Fruit fly (Drosophila melanogaster) whole organism, embryonic: ENCODE measurements around the gene scramb2.

Source experiments
- Abd-B ChIP-seq: fragments of 200-800 bp; sonication (Bioruptor generic); optimal IDR thresholded peaks from 2 replicates; lab custom pipeline; 2018; ENCODE audit warnings: missing biosample characterization, mild to moderate bottlenecking, missing genetic modification characterization, moderate library complexity
- Asciz ChIP-seq: fragments of 200-800 bp; sonication (Bioruptor generic); optimal IDR thresholded peaks from 2 replicates; lab custom pipeline; 2017; ENCODE audit warnings: missing biosample characterization, mild to moderate bottlenecking, missing genetic modification characterization, missing genetic modification reagents
- CG1024 ChIP-seq: fragments of 200-800 bp; sonication (Bioruptor generic); IDR thresholded peaks from 2 replicates; pipeline ENCODE4 v1.3.6; 2022; ENCODE audit warnings: missing biosample characterization, missing genetic modification characterization
- CG10979 ChIP-seq: fragments of 200-800 bp; sonication (Bioruptor generic); optimal IDR thresholded peaks from 2 replicates; lab custom pipeline; 2018; ENCODE audit warnings: missing biosample characterization, mild to moderate bottlenecking, missing genetic modification characterization, moderate library complexity
- CG11398 ChIP-seq: fragments of 200-800 bp; sonication (Bioruptor generic); optimal IDR thresholded peaks from 2 replicates; lab custom pipeline; 2016; ENCODE audit warnings: missing biosample characterization, missing genetic modification characterization
- CG12071 ChIP-seq: fragments of 200-800 bp; sonication (Bioruptor generic); optimal IDR thresholded peaks from 3 replicates; lab custom pipeline; 2018; ENCODE audit warnings: missing biosample characterization, mild to moderate bottlenecking, missing genetic modification characterization
- CG12391 ChIP-seq: fragments of 200-800 bp; sonication (Bioruptor generic); optimal IDR thresholded peaks from 3 replicates; lab custom pipeline; 2018; ENCODE audit warnings: missing biosample characterization, mild to moderate bottlenecking, missing genetic modification characterization, moderate library complexity
- CG12744 ChIP-seq: fragments of 200-800 bp; sonication (Bioruptor generic); optimal IDR thresholded peaks from 2 replicates; lab custom pipeline; 2016; ENCODE audit warnings: missing biosample characterization, missing genetic modification characterization
- CG13624 ChIP-seq: fragments of 200-800 bp; sonication (Bioruptor generic); optimal IDR thresholded peaks from 2 replicates; lab custom pipeline; 2016; ENCODE audit warnings: missing biosample characterization, missing genetic modification characterization
- CG13894 ChIP-seq: fragments of 200-800 bp; sonication (Bioruptor generic); optimal IDR thresholded peaks from 3 replicates; lab custom pipeline; 2018; ENCODE audit warnings: missing biosample characterization, mild to moderate bottlenecking, missing genetic modification characterization, moderate library complexity
- CG16779 ChIP-seq: fragments of 200-800 bp; sonication (Bioruptor generic); IDR thresholded peaks from 2 replicates; pipeline ENCODE4 v1.3.6; 2022; ENCODE audit warnings: missing biosample characterization, missing genetic modification characterization
- CG18764 ChIP-seq: fragments of 200-800 bp; sonication (Bioruptor generic); optimal IDR thresholded peaks from 3 replicates; lab custom pipeline; 2016; ENCODE audit warnings: missing biosample characterization, missing genetic modification characterization
- CG30431 ChIP-seq: fragments of 200-800 bp; sonication (Bioruptor generic); optimal IDR thresholded peaks from 2 replicates; lab custom pipeline; 2017; ENCODE audit warnings: missing biosample characterization, missing genetic modification characterization
- CG31388 ChIP-seq: fragments of 200-800 bp; sonication (Bioruptor generic); optimal IDR thresholded peaks from 2 replicates; lab custom pipeline; 2016; ENCODE audit warnings: missing biosample characterization, missing genetic modification characterization
- CG3281 ChIP-seq: fragments of 200-800 bp; sonication (Bioruptor generic); optimal IDR thresholded peaks from 3 replicates; lab custom pipeline; 2017; ENCODE audit warnings: missing biosample characterization, mild to moderate bottlenecking, missing genetic modification characterization
- CG4617 ChIP-seq: fragments of 200-800 bp; sonication (Bioruptor generic); optimal IDR thresholded peaks from 3 replicates; lab custom pipeline; 2016; ENCODE audit warnings: missing biosample characterization, missing genetic modification characterization, borderline replicate concordance
- CG4730 ChIP-seq: fragments of 200-800 bp; sonication (Bioruptor generic); IDR thresholded peaks from 2 replicates; pipeline ENCODE4 v1.3.6; 2022; ENCODE audit warnings: missing biosample characterization, missing genetic modification characterization
- CG6175 ChIP-seq: fragments of 200-800 bp; sonication (Bioruptor generic); IDR thresholded peaks from 3 replicates; pipeline ENCODE4 v1.3.6; 2022; ENCODE audit warnings: missing biosample characterization, missing genetic modification characterization
- CG6765 ChIP-seq: fragments of 200-800 bp; sonication (Bioruptor generic); optimal IDR thresholded peaks from 3 replicates; lab custom pipeline; 2017; ENCODE audit warnings: missing biosample characterization, mild to moderate bottlenecking, missing genetic modification characterization
- CG7928 ChIP-seq: fragments of 200-800 bp; sonication (Bioruptor generic); optimal IDR thresholded peaks from 2 replicates; lab custom pipeline; 2017; ENCODE audit warnings: missing biosample characterization, mild to moderate bottlenecking, missing genetic modification characterization
- CG8478 ChIP-seq: fragments of >200 bp; optimal IDR thresholded peaks from 2 replicates; lab custom pipeline; 2018
- CG8944 ChIP-seq: fragments of 200-800 bp; sonication (Bioruptor generic); optimal IDR thresholded peaks from 3 replicates; lab custom pipeline; 2016; ENCODE audit warnings: missing biosample characterization, missing genetic modification characterization
- Dfd ChIP-seq, 2 experiments: fragments of >200 bp; optimal IDR thresholded peaks; 2 replicates each; lab custom pipeline; 2017; ENCODE audit warnings: missing biosample characterization in 2 of 2, missing genetic modification characterization in 2 of 2
- Dll ChIP-seq: fragments of 200-800 bp; sonication (Bioruptor generic); IDR thresholded peaks from 4 replicates; pipeline ENCODE4 v1.3.6; 2022; ENCODE audit warnings: missing biosample characterization, missing genetic modification characterization; ENCODE audit not compliant: partially characterized antibody
- Ets97D ChIP-seq: fragments of 200-800 bp; sonication (Bioruptor generic); optimal IDR thresholded peaks from 3 replicates; lab custom pipeline; 2016; ENCODE audit warnings: missing biosample characterization, missing genetic modification characterization
- H2.0 ChIP-seq: fragments of 200-800 bp; sonication (Bioruptor generic); IDR thresholded peaks from 2 replicates; pipeline ENCODE4 v1.3.6; 2022; ENCODE audit warnings: missing biosample characterization, missing genetic modification characterization
- HLH3B ChIP-seq: fragments of 200-800 bp; sonication (Bioruptor generic); IDR thresholded peaks from 2 replicates; pipeline ENCODE4 v1.3.6; 2022; ENCODE audit warnings: missing biosample characterization, missing genetic modification characterization
- HLH4C ChIP-seq: fragments of 200-800 bp; sonication (Bioruptor generic); IDR thresholded peaks from 3 replicates; pipeline ENCODE4 v1.3.6; 2022; ENCODE audit warnings: missing biosample characterization, missing genetic modification characterization; ENCODE audit not compliant: partially characterized antibody
- HLH54F ChIP-seq: fragments of 200-800 bp; sonication (Bioruptor generic); optimal IDR thresholded peaks from 3 replicates; lab custom pipeline; 2016; ENCODE audit warnings: missing biosample characterization, missing genetic modification characterization
- Nf-YB ChIP-seq: fragments of 200-800 bp; sonication (Bioruptor generic); optimal IDR thresholded peaks from 3 replicates; lab custom pipeline; 2019; ENCODE audit warnings: missing biosample characterization, mild to moderate bottlenecking, missing genetic modification characterization, moderate library complexity
- Sox102F ChIP-seq: fragments of 200-800 bp; sonication (Bioruptor generic); optimal IDR thresholded peaks from 2 replicates; lab custom pipeline; 2018; ENCODE audit warnings: missing biosample characterization, mild to moderate bottlenecking, missing genetic modification characterization, moderate library complexity
- Ssrp ChIP-seq: fragments of 200-800 bp; sonication (Bioruptor generic); optimal IDR thresholded peaks from 2 replicates; lab custom pipeline; 2018; ENCODE audit warnings: missing biosample characterization, mild to moderate bottlenecking, missing genetic modification characterization, moderate library complexity
- abd-A ChIP-seq: fragments of 200-800 bp; sonication (Bioruptor generic); optimal IDR thresholded peaks from 3 replicates; lab custom pipeline; 2019; ENCODE audit warnings: missing biosample characterization, mild to moderate bottlenecking, missing genetic modification characterization, moderate library complexity
- grau ChIP-seq: fragments of 200-800 bp; optimal IDR thresholded peaks from 3 replicates; lab custom pipeline; 2019; ENCODE audit warnings: missing biosample characterization, mild to moderate bottlenecking, missing genetic modification characterization, moderate library complexity
- gt ChIP-seq: fragments of 200-800 bp; sonication (Bioruptor generic); IDR thresholded peaks from 2 replicates; pipeline ENCODE4 v1.3.6; 2022; ENCODE audit warnings: missing biosample characterization, missing genetic modification characterization
- lab ChIP-seq: fragments of 200-800 bp; sonication (Bioruptor generic); optimal IDR thresholded peaks from 3 replicates; lab custom pipeline; 2017; ENCODE audit warnings: missing biosample characterization, missing genetic modification characterization, mild to moderate bottlenecking, moderate library complexity, missing genetic modification reagents
- lmd ChIP-seq: fragments of 200-800 bp; sonication (Bioruptor generic); IDR thresholded peaks from 2 replicates; pipeline ENCODE4 v1.3.6; 2022; ENCODE audit warnings: missing biosample characterization, missing genetic modification characterization
- lola ChIP-seq, 3 experiments: fragments of >200 bp in 2 of 3; fragments of 200-800 bp in 1 of 3; sonication (Bioruptor generic) in 1 of 3; optimal IDR thresholded peaks; 2 replicates each; lab custom pipeline; 2017 to 2019; ENCODE audit warnings: missing biosample characterization in 3 of 3, missing genetic modification characterization in 3 of 3, mild to moderate bottlenecking in 1 of 3, moderate library complexity in 1 of 3
- maf-S ChIP-seq: fragments of 200-800 bp; sonication (Bioruptor generic); optimal IDR thresholded peaks from 2 replicates; lab custom pipeline; 2016; ENCODE audit warnings: missing biosample characterization, missing genetic modification characterization
- mirr ChIP-seq: fragments of 200-800 bp; sonication (Bioruptor generic); optimal IDR thresholded peaks from 3 replicates; lab custom pipeline; 2018; ENCODE audit warnings: missing biosample characterization, mild to moderate bottlenecking, missing genetic modification characterization
- pho ChIP-seq: fragments of 200-800 bp; sonication (Bioruptor generic); optimal IDR thresholded peaks from 2 replicates; lab custom pipeline; 2016; ENCODE audit warnings: missing biosample characterization, missing genetic modification characterization
- pnt ChIP-seq: fragments of 200-800 bp; sonication (Bioruptor generic); optimal IDR thresholded peaks from 3 replicates; lab custom pipeline; 2016; ENCODE audit warnings: missing biosample characterization, missing genetic modification characterization
- ranshi ChIP-seq: fragments of 200-800 bp; sonication (Bioruptor generic); IDR thresholded peaks from 2 replicates; pipeline ENCODE4 v1.3.6; 2022; ENCODE audit warnings: missing biosample characterization, missing genetic modification characterization
- ro ChIP-seq: fragments of 200-800 bp; sonication (Bioruptor generic); IDR thresholded peaks from 2 replicates; pipeline ENCODE4 v1.3.6; 2022; ENCODE audit warnings: missing biosample characterization, missing genetic modification characterization
- tin ChIP-seq: fragments of 200-800 bp; sonication (Bioruptor generic); optimal IDR thresholded peaks from 3 replicates; lab custom pipeline; 2016; ENCODE audit warnings: missing biosample characterization, missing genetic modification characterization
- ttk ChIP-seq: fragments of 200-800 bp; sonication (Bioruptor generic); IDR thresholded peaks from 2 replicates; pipeline ENCODE4 v2.1.2; 2022; ENCODE audit warnings: missing biosample characterization, missing genetic modification characterization
- usp ChIP-seq: fragments of >200 bp; optimal IDR thresholded peaks from 2 replicates; lab custom pipeline; 2017; ENCODE audit warnings: missing biosample characterization, missing genetic modification characterization
- vvl ChIP-seq: fragments of 200-800 bp; sonication (Bioruptor generic); IDR thresholded peaks from 2 replicates; pipeline ENCODE4 v1.3.6; 2022; ENCODE audit warnings: missing biosample characterization, missing genetic modification characterization
- zfh1 ChIP-seq: fragments of 200-800 bp; sonication (Bioruptor generic); IDR thresholded peaks from 3 replicates; pipeline ENCODE4 v1.3.6; 2022; ENCODE audit warnings: missing biosample characterization, missing genetic modification characterization

The scramb2 gene

DNA sequence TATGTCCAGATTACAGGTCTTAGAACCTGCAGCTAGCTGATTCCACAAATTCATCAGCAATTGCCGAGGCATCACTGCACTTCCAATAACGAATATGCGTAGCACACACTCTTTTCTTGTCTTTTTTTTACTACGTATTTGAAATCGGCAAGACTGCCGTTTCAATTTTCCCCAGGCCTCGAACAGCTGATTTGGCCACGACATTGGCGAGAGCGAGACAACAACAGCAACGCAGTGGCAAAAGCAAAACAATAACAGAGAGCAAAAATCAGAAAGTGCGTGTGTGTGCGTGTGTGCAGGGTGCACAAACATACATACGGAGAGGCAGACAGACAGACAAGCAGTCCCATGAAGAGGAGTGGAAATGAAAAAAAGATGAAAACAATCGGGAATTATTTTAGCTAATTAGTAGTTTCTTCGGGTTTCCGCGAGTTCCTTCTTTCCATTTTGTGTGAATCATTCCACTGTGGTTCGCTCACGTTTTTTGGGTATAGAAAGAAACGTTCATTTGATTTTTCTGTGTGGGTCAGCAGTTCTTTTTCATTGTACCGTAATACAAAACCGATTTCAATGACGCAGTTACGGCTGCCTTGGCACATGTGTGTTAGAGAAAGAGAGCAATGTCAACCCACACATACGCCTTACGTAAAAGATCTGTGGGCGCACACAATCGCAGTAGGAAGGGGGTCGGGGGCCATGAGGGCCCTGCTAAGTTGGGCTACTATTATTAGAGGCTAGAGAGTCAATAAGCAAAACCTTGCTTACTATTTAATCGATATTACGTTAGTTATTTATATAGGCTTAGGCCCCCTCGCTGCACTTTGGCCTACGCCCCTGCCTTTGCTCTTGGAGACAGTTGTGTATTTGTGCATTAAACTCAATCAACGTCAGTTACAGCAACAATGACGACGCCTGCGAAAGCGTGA lies 13.7 kb upstream of the scramb2 start (continued):
- TF ChIP-seq gt (GFP tag; lab: Robert Waterston, UW), result peak; percentile 98
- peak; percentile 99 for TF ChIP-seq pho
- peak; percentile 99 for TF ChIP-seq HLH3B (GFP tag; lab: Robert Waterston, UW)
- TF ChIP-seq Nf-YB (GFP tag; lab: Kevin White, UChicago), result peak; percentile 76
- TF ChIP-seq mirr (GFP tag; lab: Kevin White, UChicago), result peak; percentile 94
- TF ChIP-seq ttk, result peak; percentile 99
- TF ChIP-seq Asciz (GFP tag; lab: Kevin White, UChicago), result peak; percentile 97
- peak; percentile 72 for TF ChIP-seq abd-A (tag; lab: Kevin White, UChicago)
- peak; percentile 98 for TF ChIP-seq CG12071 (GFP tag; lab: Kevin White, UChicago)
- TF ChIP-seq Dfd (GFP tag; optimal IDR thresholded peaks at IDR 0.05; lab: Kevin White, UChicago), result peak in 1 of 2 experiments; percentile 50
- peak; percentile 98 for TF ChIP-seq CG11398
- TF ChIP-seq HLH4C (GFP tag; lab: Robert Waterston, UW), result no peak
- TF ChIP-seq Ssrp (tag; lab: Kevin White, UChicago), result peak; percentile 97
- peak; percentile 95 for TF ChIP-seq CG10979 (tag; lab: Kevin White, UChicago)
- TF ChIP-seq CG13894, result peak; percentile 90
- peak; percentile 99 for TF ChIP-seq CG8944
- TF ChIP-seq lola (GFP tag; optimal IDR thresholded peaks at IDR 0.05; lab: Kevin White, UChicago), result peak in 1 of 3 experiments; percentile 93
- peak; percentile 81 for TF ChIP-seq CG7928
- peak; percentile 97 for TF ChIP-seq CG1024 (GFP tag; lab: Robert Waterston, UW)
- TF ChIP-seq HLH54F (GFP tag; lab: Kevin White, UChicago), result peak; percentile 99
- TF ChIP-seq vvl, result peak; percentile 99
- TF ChIP-seq CG13624 (GFP tag; lab: Kevin White, UChicago), result peak; percentile 99
- peak; percentile 98 for TF ChIP-seq CG3281
- peak; percentile 97 for TF ChIP-seq Abd-B (GFP tag; lab: Kevin White, UChicago)
- peak; percentile 97 for TF ChIP-seq grau (tag; lab: Kevin White, UChicago)
- peak; percentile 96 for TF ChIP-seq CG18764 (GFP tag; lab: Kevin White, UChicago)
- TF ChIP-seq Ets97D (GFP tag; lab: Kevin White, UChicago), result peak; percentile 92
- peak; percentile 99 for TF ChIP-seq zfh1 (GFP tag; lab: Robert Waterston, UW)
- peak; percentile 99 for TF ChIP-seq H2.0 (GFP tag; lab: Robert Waterston, UW)
- TF ChIP-seq CG4730 (GFP tag; lab: Robert Waterston, UW), result peak; percentile 99
- no peak for TF ChIP-seq CG8478
- peak; percentile 99 for TF ChIP-seq pnt
- peak; percentile 99 for TF ChIP-seq lmd (GFP tag; lab: Robert Waterston, UW)
- TF ChIP-seq lab (GFP tag; lab: Kevin White, UChicago), result peak; percentile 100
- peak; percentile 99 for TF ChIP-seq maf-S (GFP tag; lab: Kevin White, UChicago)
- peak; percentile 99 for TF ChIP-seq tin (GFP tag; lab: Kevin White, UChicago)
- TF ChIP-seq CG4617, result peak; percentile 98
- peak; percentile 99 for TF ChIP-seq Sox102F (GFP tag; lab: Kevin White, UChicago)
- peak; percentile 97 for TF ChIP-seq CG6765 (GFP tag; lab: Kevin White, UChicago)
- TF ChIP-seq ranshi, result peak; percentile 100
- peak; percentile 97 for TF ChIP-seq ro (GFP tag; lab: Robert Waterston, UW)
- TF ChIP-seq usp (GFP tag; lab: Kevin White, UChicago), result no peak
- TF ChIP-seq CG16779 (GFP tag; lab: Robert Waterston, UW), result peak; percentile 99
- peak; percentile 97 for TF ChIP-seq CG31388 (GFP tag; lab: Kevin White, UChicago)
- TF ChIP-seq CG12744 (GFP tag; lab: Kevin White, UChicago), result peak; percentile 98
- peak; percentile 97 for TF ChIP-seq CG12391
- 0 out of 4 replicates have a peak, but pooled peaks have one; percentile 38 for TF ChIP-seq Dll (GFP tag; lab: Robert Waterston, UW)
- peak; percentile 98 for TF ChIP-seq CG6175 (GFP tag; lab: Robert Waterston, UW)
- TF ChIP-seq CG30431, result peak; percentile 98
